Fruit fly (Drosophila melanogaster): ENCODE results near the gene spas.
A peak's percentile ranks its signal among the peaks of the same experiment; 100 is the strongest.

spas gene

DNA sequence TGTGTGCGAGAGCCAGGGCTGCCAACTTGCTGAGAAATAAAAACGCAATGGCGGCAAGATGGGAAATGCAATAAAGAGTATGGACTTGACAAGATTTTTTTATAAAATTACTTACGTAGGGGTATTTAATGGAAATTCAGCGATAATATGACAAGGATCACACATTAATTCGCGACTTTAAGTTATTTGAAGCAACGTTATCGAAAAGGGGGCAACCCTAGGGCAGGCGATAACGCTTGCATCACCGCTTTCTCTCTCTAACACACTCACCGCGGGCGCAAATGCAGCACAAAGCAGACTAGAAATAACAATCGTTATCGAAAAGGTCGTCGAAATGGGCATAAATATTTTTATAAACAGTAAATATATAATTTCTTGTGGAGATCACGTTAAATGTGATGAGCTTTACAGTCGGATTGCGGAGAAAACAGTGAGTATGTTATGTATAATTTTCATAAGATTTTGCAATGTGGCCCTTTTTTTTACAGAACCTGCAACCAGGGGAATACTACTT is 10.0 kb downstream of the spas start, which contains the start of gene Rox8 (continued):
- TF ChIP-seq CG6792 (GFP tag; optimal IDR thresholded peaks at IDR 0.05) (peak; percentile 11), CG32006 (GFP tag; optimal IDR thresholded peaks at IDR 0.05) (peak; percentile 14), achi (GFP tag; optimal IDR thresholded peaks at IDR 0.05) (peak; percentile 42), CG4318 (GFP tag; optimal IDR thresholded peaks at IDR 0.05) (no peak), Sox14 (GFP tag; optimal IDR thresholded peaks at IDR 0.05) (peak; percentile 80), salr (GFP tag; optimal IDR thresholded peaks at IDR 0.05) (no peak), fkh (GFP tag; optimal IDR thresholded peaks at IDR 0.05) (peak; percentile 24), CG8632 (GFP tag; optimal IDR thresholded peaks at IDR 0.05) (peak; percentile 12), svp (GFP tag) (peak; percentile 79), Met (GFP tag; optimal IDR thresholded peaks at IDR 0.05) (peak; percentile 62), Blimp-1 (GFP tag; optimal IDR thresholded peaks at IDR 0.05) (no peak), topi (GFP tag; optimal IDR thresholded peaks at IDR 0.05) (peak; percentile 52), dsx (GFP tag; optimal IDR thresholded peaks at IDR 0.05; ENCODE audit: poor library complexity, severe bottlenecking) (peak; percentile 39), CG6808 (GFP tag; optimal IDR thresholded peaks at IDR 0.05) (peak; percentile 16), Lpt (GFP tag; optimal IDR thresholded peaks at IDR 0.05) (no peak), CG8319 (GFP tag; optimal IDR thresholded peaks at IDR 0.05) (peak; percentile 1), CG6276 (GFP tag; optimal IDR thresholded peaks at IDR 0.05) (peak; percentile 74), fd85E (GFP tag; optimal IDR thresholded peaks at IDR 0.05) (no peak), Hr39 (GFP tag; optimal IDR thresholded peaks at IDR 0.05) (peak; percentile 43), Smox (GFP tag; optimal IDR thresholded peaks at IDR 0.05) (no peak), Hr38 (GFP tag; optimal IDR thresholded peaks at IDR 0.05) (no peak), CG6854 (GFP tag; optimal IDR thresholded peaks at IDR 0.05) (no peak), Sox102F (GFP tag; optimal IDR thresholded peaks at IDR 0.05) (peak; percentile 59), CG3919 (GFP tag; optimal IDR thresholded peaks at IDR 0.05) (peak; percentile 45), CG10631 (GFP tag; optimal IDR thresholded peaks at IDR 0.05) (peak; percentile 11), CG31627 (GFP tag; optimal IDR thresholded peaks at IDR 0.05) (peak; percentile 50), ss (GFP tag; optimal IDR thresholded peaks at IDR 0.05) (peak; percentile 25 to 33), eg (GFP tag; IDR thresholded peaks at IDR 0.05) (0 out of 3 replicates have a peak, but pooled peaks have one; percentile 20), vri (GFP tag; optimal IDR thresholded peaks at IDR 0.05) (peak; percentile 93), CG7368 (GFP tag; optimal IDR thresholded peaks at IDR 0.05) (no peak), CG6163 (GFP tag; IDR thresholded peaks at IDR 0.05) (peak; percentile 23; the same call in 1 of the 3 replicates)

- TF ChIP-seq CG15336 (GFP tag; IDR thresholded peaks at IDR 0.05) = peak; percentile 9; the same call in 1 of the 2 replicates
- TF ChIP-seq Sox14 (GFP tag; optimal IDR thresholded peaks at IDR 0.05) = peak; percentile 32
- TF ChIP-seq CG1621 (tag; optimal IDR thresholded peaks at IDR 0.05) = peak; percentile 68
- no peak for TF ChIP-seq Lpt (GFP tag; optimal IDR thresholded peaks at IDR 0.05)
- peak; percentile 7 for TF ChIP-seq achi (GFP tag; optimal IDR thresholded peaks at IDR 0.05)
- TF ChIP-seq acj6 (GFP tag; optimal IDR thresholded peaks at IDR 0.05) = no peak
- no peak for TF ChIP-seq Eip93F (GFP tag; optimal IDR thresholded peaks at IDR 0.05)
- peak; percentile 11 for TF ChIP-seq CG10631 (GFP tag; optimal IDR thresholded peaks at IDR 0.05)
- 0 out of 3 replicates have a peak, but pooled peaks have one; percentile 38 for TF ChIP-seq CG6163 (GFP tag; IDR thresholded peaks at IDR 0.05)
- no peak for TF ChIP-seq CG6854 (GFP tag; optimal IDR thresholded peaks at IDR 0.05)
- peak in 1 of 2 experiments; percentile 31 for TF ChIP-seq ss (GFP tag; optimal IDR thresholded peaks at IDR 0.05)
- TF ChIP-seq cyc (GFP tag; optimal IDR thresholded peaks at IDR 0.05) = peak; percentile 14
- TF ChIP-seq CG6276 (GFP tag; optimal IDR thresholded peaks at IDR 0.05) = no peak
- peak; percentile 65 for TF ChIP-seq fkh (GFP tag; optimal IDR thresholded peaks at IDR 0.05)
- peak; percentile 50 for TF ChIP-seq CG6808 (GFP tag; optimal IDR thresholded peaks at IDR 0.05)
- no peak for TF ChIP-seq CG11762 (GFP tag; optimal IDR thresholded peaks at IDR 0.05; ENCODE audit: insufficient read depth)
- TF ChIP-seq Smox (GFP tag; optimal IDR thresholded peaks at IDR 0.05) = no peak
- no peak for TF ChIP-seq CG8119 (GFP tag; IDR thresholded peaks at IDR 0.05)
- peak; percentile 43 for TF ChIP-seq vri (GFP tag; optimal IDR thresholded peaks at IDR 0.05)
- no peak for TF ChIP-seq CG7368 (GFP tag; optimal IDR thresholded peaks at IDR 0.05)
- TF ChIP-seq CG31627 (GFP tag; optimal IDR thresholded peaks at IDR 0.05) = peak; percentile 15
- no peak for TF ChIP-seq Sox102F (GFP tag; optimal IDR thresholded peaks at IDR 0.05)
- TF ChIP-seq dsx (GFP tag; optimal IDR thresholded peaks at IDR 0.05; ENCODE audit: poor library complexity, severe bottlenecking) = peak; percentile 63
- TF ChIP-seq Eip78C (GFP tag) = peak; percentile 60
- peak; percentile 11 for TF ChIP-seq Eip75B (GFP tag; optimal IDR thresholded peaks at IDR 0.05)
- no peak for TF ChIP-seq pdm3 (GFP tag; optimal IDR thresholded peaks at IDR 0.05)
- TF ChIP-seq CG3919 (GFP tag; optimal IDR thresholded peaks at IDR 0.05) = peak; percentile 0
- peak; percentile 43 for TF ChIP-seq esn (GFP tag; optimal IDR thresholded peaks at IDR 0.05)
- no peak for TF ChIP-seq svp (GFP tag)
- TF ChIP-seq topi (GFP tag; optimal IDR thresholded peaks at IDR 0.05) = peak; percentile 5
- TF ChIP-seq CG10669 (GFP tag; optimal IDR thresholded peaks at IDR 0.05) = no peak
- peak; percentile 20 for TF ChIP-seq Hr39 (GFP tag; optimal IDR thresholded peaks at IDR 0.05)
Observed at dm6 chr3R:24050690-24051440, 12.8 kb downstream of the spas start, which contains the start of the genes Atg6 and Pisd. TSS of gene Atg6 (minus strand) at chr3R:24050782. TSS of gene Pisd (plus strand) at chr3R:24050783.
